Fruit fly (Drosophila melanogaster): ENCODE results near the gene CG11929.

Gene CG11929

dm6 chr2L:4646751-4647150 is 35.7 kb upstream of the CG11929 start, which contains the start of gene CG43798:
TSS of gene CG43798 (plus strand) at chr2L:4647051.
- TF ChIP-seq CG6791 (GFP tag; IDR thresholded peaks at IDR 0.05; ENCODE audit: partially characterized antibody) (no peak), ranshi (GFP tag; IDR thresholded peaks at IDR 0.05) (no peak), mam (GFP tag; optimal IDR thresholded peaks at IDR 0.05) (no peak), E2f2 (GFP tag; IDR thresholded peaks at IDR 0.05) (no peak), Neu2 (GFP tag; optimal IDR thresholded peaks at IDR 0.05; ENCODE audit: borderline replicate concordance) (no peak), CG1792 (GFP tag; optimal IDR thresholded peaks at IDR 0.05) (no peak), nerfin-2 (GFP tag; IDR thresholded peaks at IDR 0.05; ENCODE audit: partially characterized antibody) (no peak), CG31224 (GFP tag; IDR thresholded peaks at IDR 0.05) (no peak), CG14014 (GFP tag; IDR thresholded peaks at IDR 0.05) (no peak), CG17385 (GFP tag; optimal IDR thresholded peaks at IDR 0.05) (no peak), Dfd (GFP tag; optimal IDR thresholded peaks at IDR 0.05) (no peak), Ets97D (GFP tag; optimal IDR thresholded peaks at IDR 0.05) (no peak), fru (optimal IDR thresholded peaks at IDR 0.05) (no peak), vnd (GFP tag; IDR thresholded peaks at IDR 0.05; ENCODE audit: partially characterized antibody) (no peak), Dp (GFP tag; optimal IDR thresholded peaks at IDR 0.05) (no peak), Spps (tag; optimal IDR thresholded peaks at IDR 0.05) (no peak), croc (GFP tag; conservative IDR thresholded peaks at IDR 0.05) (no peak), Side (GFP tag; optimal IDR thresholded peaks at IDR 0.05) (no peak)

dm6 chr2L:4648804-4649203 is 33.7 kb upstream of the CG11929 start:
- no peak for TF ChIP-seq CG6689 (GFP tag; IDR thresholded peaks at IDR 0.05)
- no peak for TF ChIP-seq slbo (GFP tag; IDR thresholded peaks at IDR 0.05)
- TF ChIP-seq Drgx (GFP tag; IDR thresholded peaks at IDR 0.05) = peak; percentile 59
- TF ChIP-seq pho (GFP tag; optimal IDR thresholded peaks at IDR 0.05) = no peak
- TF ChIP-seq bsh (GFP tag; optimal IDR thresholded peaks at IDR 0.05) = peak in 1 of 2 experiments; percentile 56
- TF ChIP-seq CG8290 (GFP tag; optimal IDR thresholded peaks at IDR 0.05) = no peak
- no peak for TF ChIP-seq CG8290 (tag; optimal IDR thresholded peaks at IDR 0.05)
- no peak for TF ChIP-seq E2f2 (GFP tag; IDR thresholded peaks at IDR 0.05)
- TF ChIP-seq sens (GFP tag) = peak; percentile 88
- no peak for TF ChIP-seq psq (GFP tag; optimal IDR thresholded peaks at IDR 0.05)
- no peak for TF ChIP-seq amos (GFP tag; IDR thresholded peaks at IDR 0.05; ENCODE audit: partially characterized antibody)

- TF ChIP-seq yki (optimal IDR thresholded peaks at IDR 0.05) = no peak
Measured at dm6 chr2L:4650752-4651453, 31.6 kb upstream of the CG11929 start, which contains the start of gene CG3355. TSS of gene CG3355 (plus strand) at chr2L:4651403.

- no peak for TF ChIP-seq salm (tag; optimal IDR thresholded peaks at IDR 0.05)
- TF ChIP-seq row (GFP tag; IDR thresholded peaks at IDR 0.05) = no peak
- TF ChIP-seq Optix (GFP tag; IDR thresholded peaks at IDR 0.05) = no peak
- no peak for TF ChIP-seq CG15011 (GFP tag; optimal IDR thresholded peaks at IDR 0.05)
- TF ChIP-seq sqz (GFP tag; optimal IDR thresholded peaks at IDR 0.05) = no peak
- peak; percentile 92 for TF ChIP-seq Dip2 (GFP tag; IDR thresholded peaks at IDR 0.05)
- TF ChIP-seq Med (GFP tag) = peak; percentile 87
- no peak for TF ChIP-seq da (GFP tag; optimal IDR thresholded peaks at IDR 0.05)
- TF ChIP-seq Pdp1 (GFP tag; optimal IDR thresholded peaks at IDR 0.05) = peak in 1 of 2 experiments; percentile 34
- peak; percentile 65 for TF ChIP-seq sens (GFP tag)
- peak; percentile 1 for TF ChIP-seq nmo (GFP tag; optimal IDR thresholded peaks at IDR 0.05)
- TF ChIP-seq Abd-B (GFP tag; optimal IDR thresholded peaks at IDR 0.05) = peak; percentile 20
- peak; percentile 66 for TF ChIP-seq CG18011 (GFP tag; optimal IDR thresholded peaks at IDR 0.05)
- TF ChIP-seq Stat92E (GFP tag; optimal IDR thresholded peaks at IDR 0.05) = no peak
- peak; percentile 94 for TF ChIP-seq CTCF (GFP tag; optimal IDR thresholded peaks at IDR 0.05)
- TF ChIP-seq CG11504 (tag; optimal IDR thresholded peaks at IDR 0.05) = peak; percentile 53
- 0 out of 3 replicates have a peak, but pooled peaks have one; percentile 6 for TF ChIP-seq HLH4C (GFP tag; IDR thresholded peaks at IDR 0.05; ENCODE audit: partially characterized antibody)
- peak; percentile 28; the same call in 1 of the 2 replicates for TF ChIP-seq amos (GFP tag; IDR thresholded peaks at IDR 0.05; ENCODE audit: partially characterized antibody)
- no peak for TF ChIP-seq wdn (GFP tag; IDR thresholded peaks at IDR 0.05)
- TF ChIP-seq CG12104 (GFP tag; optimal IDR thresholded peaks at IDR 0.05) = no peak
Measured at dm6 chr2L:4660932-4661331, 21.5 kb upstream of the CG11929 start.
